Worm (Caenorhabditis elegans) whole organism, L3 larva: ENCODE results near the gene gcst-1.

Experiments used
- R02D3.7 ChIP-seq: fragments of 150-350 bp; optimal IDR thresholded peaks from 2 replicates; lab custom pipeline; 2014; ENCODE audit warnings: missing biosample characterization, missing genetic modification characterization
- ama-1 ChIP-seq: fragments of 150-350 bp; optimal IDR thresholded peaks from 2 replicates; lab custom pipeline; 2018
- ceh-16 ChIP-seq: sonication (generic microtip); optimal IDR thresholded peaks from 2 replicates; lab custom pipeline; 2017; ENCODE audit warnings: missing biosample characterization, missing genetic modification characterization
- ceh-28 ChIP-seq: fragments of 150-350 bp; optimal IDR thresholded peaks from 2 replicates; lab custom pipeline; 2014; ENCODE audit warnings: missing biosample characterization, missing genetic modification reagents, missing genetic modification characterization
- ceh-82 ChIP-seq: fragments of 150-350 bp; optimal IDR thresholded peaks from 2 replicates; lab custom pipeline; 2014; ENCODE audit warnings: missing biosample characterization, missing genetic modification characterization
- daf-12 ChIP-seq: fragments of 150-350 bp; optimal IDR thresholded peaks from 2 replicates; lab custom pipeline; 2014; ENCODE audit warnings: missing biosample characterization, missing genetic modification reagents, missing genetic modification characterization
- egl-27 ChIP-seq: sonication (generic microtip); optimal IDR thresholded peaks from 4 replicates; lab custom pipeline; 2017; ENCODE audit warnings: missing biosample characterization, missing genetic modification reagents, missing genetic modification characterization
- elt-1 ChIP-seq: fragments of 150-350 bp; optimal IDR thresholded peaks from 2 replicates; lab custom pipeline; 2014; ENCODE audit warnings: missing biosample characterization, missing genetic modification characterization
- elt-2 ChIP-seq: sonication (generic microtip); optimal IDR thresholded peaks from 2 replicates; lab custom pipeline; 2016; ENCODE audit warnings: missing genetic modification reagents, mild to moderate bottlenecking, missing genetic modification characterization, missing compliant biosample characterization
- elt-3 ChIP-seq, 3 experiments: fragments of 150-350 bp in 1 of 3; sonication (generic microtip) in 2 of 3; optimal IDR thresholded peaks; 2 replicates in 2 of 3; 4 replicates in 1 of 3; lab custom pipeline; 2014 to 2017; ENCODE audit warnings: missing biosample characterization in 3 of 3, missing genetic modification characterization in 3 of 3
- eor-1 ChIP-seq, 2 experiments: fragments of 150-350 bp; optimal IDR thresholded peaks; 2 replicates each; lab custom pipeline; 2014 to 2018; ENCODE audit warnings: missing biosample characterization in 2 of 2, missing genetic modification characterization in 2 of 2
- fkh-2 ChIP-seq: fragments of 150-350 bp; optimal IDR thresholded peaks from 2 replicates; lab custom pipeline; 2014; ENCODE audit warnings: missing biosample characterization, missing genetic modification reagents, missing genetic modification characterization
- fos-1 ChIP-seq: fragments of 150-350 bp; optimal IDR thresholded peaks from 2 replicates; lab custom pipeline; 2014; ENCODE audit warnings: missing biosample characterization, missing genetic modification characterization
- hmg-11 ChIP-seq: sonication (generic microtip); optimal IDR thresholded peaks from 2 replicates; lab custom pipeline; 2016; ENCODE audit warnings: missing genetic modification characterization, missing compliant biosample characterization
- jun-1 ChIP-seq: fragments of 150-350 bp; optimal IDR thresholded peaks from 2 replicates; lab custom pipeline; 2014; ENCODE audit warnings: missing biosample characterization, missing genetic modification reagents, missing genetic modification characterization
- lin-15B ChIP-seq: fragments of 150-350 bp; optimal IDR thresholded peaks from 2 replicates; lab custom pipeline; 2014; ENCODE audit warnings: missing biosample characterization, missing genetic modification characterization
- lin-39 ChIP-seq: fragments of 150-350 bp; optimal IDR thresholded peaks from 2 replicates; lab custom pipeline; 2018; ENCODE audit warnings: missing biosample characterization, missing genetic modification reagents, missing genetic modification characterization
- mml-1 ChIP-seq: fragments of 150-350 bp; sonication (generic microtip); optimal IDR thresholded peaks from 3 replicates; lab custom pipeline; 2014; ENCODE audit warnings: missing biosample characterization, missing genetic modification characterization
- nhr-12 ChIP-seq: fragments of 150-350 bp; optimal IDR thresholded peaks from 2 replicates; lab custom pipeline; 2014; ENCODE audit warnings: missing biosample characterization, missing genetic modification characterization
- nhr-23 ChIP-seq: fragments of 150-350 bp; optimal IDR thresholded peaks from 2 replicates; lab custom pipeline; 2014; ENCODE audit warnings: missing biosample characterization, missing genetic modification reagents, missing genetic modification characterization
- nhr-237 ChIP-seq: fragments of 150-350 bp; optimal IDR thresholded peaks from 2 replicates; lab custom pipeline; 2014; ENCODE audit warnings: missing biosample characterization, missing genetic modification characterization
- nhr-25 ChIP-seq: sonication (generic microtip); optimal IDR thresholded peaks from 2 replicates; lab custom pipeline; 2017; ENCODE audit warnings: missing biosample characterization, missing genetic modification characterization
- nhr-43 ChIP-seq: sonication (generic microtip); optimal IDR thresholded peaks from 2 replicates; lab custom pipeline; 2016; ENCODE audit warnings: mild to moderate bottlenecking, missing genetic modification characterization, missing compliant biosample characterization; ENCODE audit not compliant: poor library complexity, severe bottlenecking
- nhr-76 ChIP-seq: fragments of 150-350 bp; sonication (generic microtip); optimal IDR thresholded peaks from 5 replicates; lab custom pipeline; 2014; ENCODE audit warnings: missing biosample characterization, missing genetic modification characterization
- nhr-77 ChIP-seq: fragments of 150-350 bp; optimal IDR thresholded peaks from 2 replicates; lab custom pipeline; 2014; ENCODE audit warnings: missing biosample characterization, missing genetic modification characterization
- pha-4 ChIP-seq: fragments of 150-350 bp; optimal IDR thresholded peaks from 2 replicates; lab custom pipeline; 2014; ENCODE audit warnings: missing biosample characterization, missing genetic modification reagents, missing genetic modification characterization
- pqm-1 ChIP-seq: fragments of 150-350 bp; optimal IDR thresholded peaks from 2 replicates; lab custom pipeline; 2017; ENCODE audit warnings: missing biosample characterization, missing genetic modification characterization, inconsistent platforms
- skn-1 ChIP-seq: fragments of 150-350 bp; optimal IDR thresholded peaks from 2 replicates; lab custom pipeline; 2014; ENCODE audit warnings: missing biosample characterization, missing genetic modification characterization
- unc-39 ChIP-seq: sonication (generic microtip); optimal IDR thresholded peaks from 4 replicates; lab custom pipeline; 2017; ENCODE audit warnings: missing biosample characterization, missing genetic modification characterization

gcst-1 gene

DNA sequence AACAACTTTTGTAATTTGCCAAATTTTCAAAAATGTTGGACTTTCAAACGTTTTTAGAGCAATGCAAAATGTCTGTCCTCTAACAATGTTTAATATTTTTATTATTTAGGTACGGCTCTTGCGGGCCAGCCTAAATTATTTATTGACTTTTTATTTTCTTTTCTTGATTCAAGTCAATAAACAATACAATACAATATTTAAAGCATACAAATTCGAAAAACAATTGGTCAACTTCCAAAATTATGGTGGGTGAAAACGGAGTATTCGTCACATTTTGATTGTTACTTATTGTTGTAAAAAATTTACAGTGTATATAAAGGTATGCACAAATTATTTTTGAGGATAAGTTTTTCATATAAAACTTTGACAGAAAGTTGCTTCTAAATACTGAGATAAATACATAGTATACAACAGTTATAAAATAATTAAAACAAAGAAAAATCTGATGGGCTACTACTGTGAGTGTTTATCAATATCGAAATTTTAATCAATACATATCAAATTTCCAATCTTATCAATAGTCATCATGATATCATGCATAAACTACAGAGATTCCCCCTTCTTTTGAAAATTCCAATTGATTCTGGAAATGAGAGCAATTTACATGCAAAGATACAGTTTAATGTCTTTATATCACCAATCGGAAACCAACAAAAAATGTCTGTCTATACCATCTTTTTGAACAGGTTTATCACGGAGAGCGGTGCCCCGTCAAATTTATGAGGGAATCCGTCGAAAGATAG lies 20.9 kb upstream of the gcst-1 start, which contains the start of gene F25B4.8:
F25B4.8 (minus strand) TSS at position 51 of the 743 bp plus-strand sequence.
- TF ChIP-seq jun-1 (tag; lab: Kevin White, UChicago): no peak
- no peak for TF ChIP-seq elt-1 (tag; lab: Kevin White, UChicago)
- peak; percentile 55 for TF ChIP-seq elt-2

DNA sequence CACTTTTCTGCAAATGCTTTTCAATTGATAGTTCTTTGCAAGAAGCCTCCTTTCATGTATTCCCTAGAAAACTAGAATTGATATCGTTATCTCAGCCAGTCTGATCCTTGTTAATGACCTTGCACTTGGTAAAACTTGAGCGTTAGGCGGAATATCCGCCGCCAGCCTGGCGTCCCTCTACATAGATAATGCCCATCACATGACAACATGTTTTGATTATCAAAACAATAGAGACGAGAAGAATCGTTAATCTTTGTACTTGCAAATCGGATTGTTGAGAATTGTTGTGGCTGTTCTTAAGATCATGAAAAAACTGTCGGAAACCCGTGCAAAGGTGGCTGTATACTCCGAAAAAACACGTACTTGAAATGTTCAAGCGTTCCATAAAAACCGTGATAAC lies 19.1 kb upstream of the gcst-1 start:
- TF ChIP-seq lin-15B: no peak
- peak; percentile 83 for TF ChIP-seq nhr-43
- no peak for TF ChIP-seq egl-27 (tag; lab: Kevin White, UChicago)
- TF ChIP-seq elt-3 (tag; optimal IDR thresholded peaks at IDR 0.05; lab: Kevin White, UChicago): no peak
- no peak for TF ChIP-seq nhr-12 (tag; lab: Kevin White, UChicago)
- TF ChIP-seq R02D3.7 (tag; lab: Kevin White, UChicago): no peak
- TF ChIP-seq pha-4 (tag; lab: Kevin White, UChicago): no peak
- no peak for TF ChIP-seq lin-39 (tag; lab: Kevin White, UChicago)
- no peak for TF ChIP-seq mml-1 (tag; lab: Kevin White, UChicago)
- TF ChIP-seq hmg-11 (tag; lab: Kevin White, UChicago): no peak
- no peak for TF ChIP-seq nhr-76 (tag; lab: Kevin White, UChicago)
- TF ChIP-seq unc-39 (tag; lab: Kevin White, UChicago): no peak
- no peak for TF ChIP-seq ceh-16 (tag; lab: Kevin White, UChicago)
- TF ChIP-seq ceh-28 (tag; lab: Kevin White, UChicago): no peak
- peak; percentile 68 for TF ChIP-seq nhr-25 (tag; lab: Kevin White, UChicago)
- TF ChIP-seq ceh-82 (tag; lab: Kevin White, UChicago): no peak
- no peak for TF ChIP-seq nhr-23 (tag; lab: Kevin White, UChicago)

DNA sequence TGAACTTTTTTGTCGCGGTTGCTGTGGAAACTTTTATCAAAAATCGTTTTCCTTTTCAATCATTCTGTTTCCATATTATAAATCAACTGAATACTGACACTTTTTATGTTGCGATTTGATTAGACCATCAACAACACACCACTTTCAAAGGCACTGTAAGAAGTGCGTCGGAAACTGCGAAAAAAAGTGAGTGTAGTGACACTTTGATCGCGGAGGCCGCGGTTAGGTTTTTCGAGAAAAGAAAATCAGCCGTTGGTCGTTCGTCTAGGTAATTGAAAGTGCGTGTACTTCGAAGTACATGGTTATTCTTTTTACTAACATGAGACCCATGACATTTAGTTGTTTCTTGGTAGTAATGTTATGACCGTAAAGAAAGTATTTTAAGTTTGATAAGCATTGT lies 17.1 kb upstream of the gcst-1 start:
- no peak for TF ChIP-seq hmg-11 (tag; lab: Kevin White, UChicago)
- TF ChIP-seq fos-1 (tag; lab: Kevin White, UChicago): no peak
- no peak for TF ChIP-seq nhr-77 (tag; lab: Kevin White, UChicago)
- no peak for TF ChIP-seq daf-12 (tag; lab: Kevin White, UChicago)
- TF ChIP-seq ceh-16 (tag; lab: Kevin White, UChicago): no peak

DNA sequence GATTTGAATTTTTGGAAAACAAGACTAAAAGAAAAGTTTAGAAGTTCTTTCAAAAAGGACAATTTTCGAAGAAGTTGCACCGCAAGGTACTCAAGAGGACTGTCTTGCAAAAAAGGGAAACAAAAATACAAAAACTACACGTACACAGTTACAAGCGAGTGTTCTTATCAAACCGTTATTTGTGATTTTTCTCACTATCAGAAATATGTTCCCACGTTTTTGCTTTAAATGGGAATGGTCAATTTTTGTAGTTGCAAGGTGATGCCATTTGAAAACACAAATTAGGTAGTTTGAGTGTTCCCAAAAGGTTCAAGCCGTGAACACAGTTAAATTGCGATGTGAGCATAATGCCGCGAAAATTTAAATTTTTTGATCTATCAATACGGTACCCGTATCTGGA lies 16.6 kb upstream of the gcst-1 start:
- peak; percentile 30 for TF ChIP-seq pqm-1
- TF ChIP-seq elt-2: peak; percentile 45
- no peak for TF ChIP-seq nhr-237
- TF ChIP-seq fkh-2: no peak

DNA sequence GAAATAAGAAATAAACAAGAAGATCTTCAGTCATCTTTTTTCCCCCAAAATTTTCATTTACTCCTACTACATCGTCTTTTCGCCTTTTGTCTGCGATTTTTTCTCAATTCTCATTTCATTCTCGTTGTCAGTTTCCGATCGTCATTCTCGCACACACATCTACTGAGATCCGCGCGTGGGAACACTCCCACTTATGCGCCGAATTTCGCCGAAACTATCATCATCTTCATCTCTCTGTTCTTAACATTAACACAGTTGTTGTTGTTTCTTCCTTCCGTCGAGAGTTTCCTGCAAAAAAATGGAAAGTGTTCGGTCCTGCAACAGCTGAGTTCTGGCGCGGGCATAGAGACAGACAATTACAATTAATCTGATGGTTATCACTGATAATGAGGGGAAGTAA lies 15.1 kb upstream of the gcst-1 start:
- TF ChIP-seq skn-1 (tag; lab: Kevin White, UChicago): no peak
- no peak for TF ChIP-seq mml-1 (tag; lab: Kevin White, UChicago)
- TF ChIP-seq hmg-11 (tag; lab: Kevin White, UChicago): no peak
- TF ChIP-seq ceh-28 (tag; lab: Kevin White, UChicago): peak; percentile 7
- TF ChIP-seq elt-1 (tag; lab: Kevin White, UChicago): no peak
- TF ChIP-seq eor-1 (tag; optimal IDR thresholded peaks at IDR 0.05; lab: Kevin White, UChicago): no peak
- peak; percentile 24 for TF ChIP-seq nhr-23 (tag; lab: Kevin White, UChicago)
- TF ChIP-seq elt-3 (tag; optimal IDR thresholded peaks at IDR 0.05; lab: Kevin White, UChicago): peak in 1 of 3 experiments; percentile 39
- no peak for TF ChIP-seq jun-1 (tag; lab: Kevin White, UChicago)
- TF ChIP-seq, all 47 proteins: peak for 3

DNA sequence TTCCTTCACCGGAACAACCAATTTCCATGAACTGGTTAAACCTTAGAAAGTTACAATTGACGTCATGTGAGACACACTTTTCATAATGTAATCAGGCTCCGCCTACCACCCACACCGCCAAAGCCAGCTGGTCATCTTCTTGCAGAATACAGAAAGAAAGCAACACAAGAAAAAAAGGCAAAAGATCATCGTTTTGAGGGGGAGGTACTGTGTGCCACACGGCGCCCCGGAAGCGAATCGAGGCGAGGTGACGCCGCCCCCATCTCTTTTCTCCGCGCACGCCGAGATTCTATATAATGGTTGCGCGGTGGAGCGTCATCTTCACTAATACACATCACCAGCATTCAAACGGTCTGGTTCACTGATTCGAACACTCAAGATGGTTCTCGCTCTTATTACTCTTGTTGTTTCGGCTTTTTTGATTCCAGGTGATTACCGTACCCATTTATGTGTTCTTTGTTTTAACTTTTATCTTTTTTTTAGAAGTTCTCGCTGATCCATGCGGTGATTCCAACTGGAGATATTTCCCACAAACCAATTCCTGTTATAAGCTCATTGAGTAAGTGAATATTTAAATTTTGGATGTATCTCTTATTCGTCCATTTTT lies 12.8 kb upstream of the gcst-1 start, which contains the start of gene clec-1:
clec-1 (plus strand) TSS at position 320 of the 607 bp plus-strand sequence.
- TF ChIP-seq ama-1 (lab: Kevin White, UChicago) (peak; percentile 56), nhr-25 (tag; lab: Kevin White, UChicago) (no peak)
